Fruit fly (Drosophila melanogaster): ENCODE results near the gene mfrn.

The mfrn gene

DNA sequence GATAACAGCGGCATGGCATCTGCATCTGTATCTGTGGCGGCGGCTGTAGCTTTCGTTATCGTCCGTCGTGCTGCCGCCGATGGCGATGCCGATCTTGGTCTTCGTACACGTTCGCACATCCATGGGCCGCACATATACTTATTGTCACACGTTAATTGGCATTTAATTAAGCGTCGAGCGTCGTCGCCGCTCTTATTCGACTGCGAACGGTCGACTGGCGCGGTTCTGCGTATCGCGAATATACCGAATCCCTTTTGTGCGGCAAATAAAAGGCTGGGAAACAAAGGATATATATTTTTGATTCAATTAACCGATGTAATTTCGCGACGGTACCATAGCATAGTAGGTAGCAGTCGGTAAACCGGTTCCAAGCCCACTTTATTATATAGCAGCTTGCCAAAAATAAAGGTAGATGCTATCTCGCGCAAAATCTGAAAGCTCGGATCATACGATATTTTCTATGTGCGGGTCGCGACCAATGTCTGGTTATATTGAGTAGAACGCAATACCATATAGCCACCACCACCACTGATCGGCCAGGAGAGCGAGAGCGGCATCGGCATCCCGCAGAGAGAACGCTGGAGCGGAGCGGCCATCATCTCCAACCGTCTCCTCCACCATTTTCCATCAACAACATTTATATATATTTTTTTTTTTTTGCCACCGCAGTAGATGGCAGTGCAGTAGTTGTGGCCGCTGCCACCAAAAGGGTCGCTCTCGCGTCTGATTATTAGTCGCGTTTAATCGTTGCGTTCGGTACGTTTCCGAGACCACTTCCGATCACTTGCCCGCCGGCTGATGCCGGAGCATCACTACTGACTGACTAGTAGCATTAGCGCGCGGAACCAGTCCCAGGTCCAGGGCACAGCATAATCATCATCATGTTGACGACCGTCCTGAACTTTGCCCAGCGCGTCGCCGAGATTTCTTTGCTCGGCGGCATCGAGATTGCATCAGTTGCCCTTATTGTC lies 22.5 kb downstream of the mfrn start, which contains the start of gene mino (continued):
- TF ChIP-seq run (tag; optimal IDR thresholded peaks at IDR 0.05) = no peak
- TF ChIP-seq cato (GFP tag; optimal IDR thresholded peaks at IDR 0.05; ENCODE audit: borderline replicate concordance) = no peak
- no peak for TF ChIP-seq Poxn (GFP tag; IDR thresholded peaks at IDR 0.05)
- TF ChIP-seq CG30403 (GFP tag; optimal IDR thresholded peaks at IDR 0.05) = no peak
- no peak for TF ChIP-seq CG8765 (GFP tag; IDR thresholded peaks at IDR 0.05)
- 0 out of 3 replicates have a peak, but pooled peaks have one; percentile 16 for TF ChIP-seq CG34224 (GFP tag; IDR thresholded peaks at IDR 0.05; ENCODE audit: partially characterized antibody)
- TF ChIP-seq HHEX (GFP tag; optimal IDR thresholded peaks at IDR 0.05) = peak; percentile 16
- TF ChIP-seq crc (GFP tag; optimal IDR thresholded peaks at IDR 0.05) = no peak
- no peak for TF ChIP-seq pita (GFP tag; optimal IDR thresholded peaks at IDR 0.05)
- no peak for TF ChIP-seq CG15479 (GFP tag; optimal IDR thresholded peaks at IDR 0.05)
- TF ChIP-seq CG3065 (GFP tag; optimal IDR thresholded peaks at IDR 0.05) = no peak
- TF ChIP-seq NK7.1 (GFP tag; optimal IDR thresholded peaks at IDR 0.05) = no peak
- TF ChIP-seq mam (GFP tag; optimal IDR thresholded peaks at IDR 0.05) = no peak
- no peak for TF ChIP-seq Hey (tag; optimal IDR thresholded peaks at IDR 0.05)
- no peak for TF ChIP-seq B-H2 (GFP tag; optimal IDR thresholded peaks at IDR 0.05)
- no peak for TF ChIP-seq NC2β (GFP tag; optimal IDR thresholded peaks at IDR 0.05)
- TF ChIP-seq bcd (GFP tag; optimal IDR thresholded peaks at IDR 0.05) = no peak
- TF ChIP-seq CG4854 (GFP tag; optimal IDR thresholded peaks at IDR 0.05) = no peak
- no peak for TF ChIP-seq toy (GFP tag; IDR thresholded peaks at IDR 0.05)
- no peak for TF ChIP-seq CG12071 (GFP tag; optimal IDR thresholded peaks at IDR 0.05)
- no peak for TF ChIP-seq HmgD (GFP tag; optimal IDR thresholded peaks at IDR 0.05)
- peak; percentile 23 for TF ChIP-seq CG12769 (tag; optimal IDR thresholded peaks at IDR 0.05)
- TF ChIP-seq Tbp (GFP tag; optimal IDR thresholded peaks at IDR 0.05) = no peak
- no peak for TF ChIP-seq her (GFP tag; optimal IDR thresholded peaks at IDR 0.05)
- no peak for TF ChIP-seq dimm (GFP tag; IDR thresholded peaks at IDR 0.05)
- no peak for TF ChIP-seq usp (GFP tag; optimal IDR thresholded peaks at IDR 0.05)
- no peak for TF ChIP-seq gcm (GFP tag; optimal IDR thresholded peaks at IDR 0.05)
- TF ChIP-seq amos (GFP tag; IDR thresholded peaks at IDR 0.05; ENCODE audit: partially characterized antibody) = no peak; the same call in 1 of the 2 replicates
- no peak for TF ChIP-seq gsb-n (tag; optimal IDR thresholded peaks at IDR 0.05)
- no peak for TF ChIP-seq BEAF-32 (GFP tag; optimal IDR thresholded peaks at IDR 0.05)
- peak; percentile 92 for TF ChIP-seq exex (tag; optimal IDR thresholded peaks at IDR 0.05)
- TF ChIP-seq Oaz (GFP tag; IDR thresholded peaks at IDR 0.05) = no peak
- no peak for TF ChIP-seq Lim3 (GFP tag; IDR thresholded peaks at IDR 0.05)
- TF ChIP-seq Spps (tag; optimal IDR thresholded peaks at IDR 0.05) = no peak
- no peak for TF ChIP-seq CG17912 (GFP tag; optimal IDR thresholded peaks at IDR 0.05)
- no peak for TF ChIP-seq Bteb2 (GFP tag; optimal IDR thresholded peaks at IDR 0.05)
- TF ChIP-seq CG9932 (GFP tag; IDR thresholded peaks at IDR 0.05) = no peak; the same call in 1 of the 2 replicates
- no peak for TF ChIP-seq CG12104 (GFP tag; optimal IDR thresholded peaks at IDR 0.05)
- TF ChIP-seq fd3F (GFP tag; optimal IDR thresholded peaks at IDR 0.05) = no peak
- no peak for TF ChIP-seq kni (GFP tag; optimal IDR thresholded peaks at IDR 0.05)
- no peak for TF ChIP-seq slbo (GFP tag; IDR thresholded peaks at IDR 0.05)
- TF ChIP-seq CG11085 (GFP tag; IDR thresholded peaks at IDR 0.05) = 0 out of 2 replicates have a peak, but pooled peaks have one; percentile 9
- TF ChIP-seq sc (optimal IDR thresholded peaks at IDR 0.05) = no peak
- TF ChIP-seq sc (GFP tag; optimal IDR thresholded peaks at IDR 0.05) = no peak
- TF ChIP-seq Sry-β (GFP tag; optimal IDR thresholded peaks at IDR 0.05) = no peak
- TF ChIP-seq CG10209 (GFP tag; optimal IDR thresholded peaks at IDR 0.05) = no peak
- TF ChIP-seq Oli (tag; optimal IDR thresholded peaks at IDR 0.05) = no peak
- TF ChIP-seq stc (GFP tag; IDR thresholded peaks at IDR 0.05) = no peak
- no peak for TF ChIP-seq Optix (GFP tag; IDR thresholded peaks at IDR 0.05)

Measured in whole organism, embryonic.